Worm (Caenorhabditis elegans): ENCODE measurements around the gene wdr-5.3.
A peak's percentile ranks its signal among the peaks of the same experiment; 100 is the strongest.

wdr-5.3 gene

DNA sequence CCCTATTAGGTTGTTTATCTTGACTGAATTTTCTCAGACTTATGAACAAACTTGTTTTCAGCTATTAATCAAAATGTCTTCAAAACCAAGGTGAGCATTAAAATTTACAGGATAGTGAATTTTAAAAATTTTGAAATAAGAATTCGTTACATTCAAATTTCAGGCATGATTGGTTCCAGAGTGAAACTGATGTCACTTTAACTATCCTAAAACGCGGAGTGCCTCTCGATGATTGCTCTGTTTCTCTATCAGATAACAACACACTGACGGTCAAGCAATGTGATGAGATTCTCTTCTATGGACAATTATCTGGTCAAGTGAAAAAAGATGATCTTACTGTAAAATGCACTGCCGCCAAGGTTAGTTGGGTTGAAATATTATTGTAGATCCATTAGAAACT is 34.5 kb downstream of the wdr-5.3 start, which contains the start of gene D1054.3 (continued):
- TF ChIP-seq tbx-9 (tag; optimal IDR thresholded peaks at IDR 0.05; ENCODE audit: borderline replicate concordance) (no peak), hlh-12 (tag; optimal IDR thresholded peaks at IDR 0.05) (no peak), hmg-20 (GFP tag; IDR thresholded peaks at IDR 0.05) (no peak), F57A8.1 (GFP tag; optimal IDR thresholded peaks at IDR 0.05) (no peak), hlh-26 (GFP tag; conservative IDR thresholded peaks at IDR 0.05) (no peak), mxl-1 (tag; optimal IDR thresholded peaks at IDR 0.05) (no peak), C06A6.2 (GFP tag; conservative IDR thresholded peaks at IDR 0.05) (no peak), cebp-2 (GFP tag; IDR thresholded peaks at IDR 0.05) (no peak), Y95B8A.8 (GFP tag; IDR thresholded peaks at IDR 0.05) (no peak), ccch-3 (GFP tag; optimal IDR thresholded peaks at IDR 0.05) (no peak), F39B2.1 (GFP tag; IDR thresholded peaks at IDR 0.05) (0 out of 2 replicates have a peak, but pooled peaks have one; percentile 50), tlf-1 (GFP tag; optimal IDR thresholded peaks at IDR 0.05) (no peak), lin-35 (GFP tag; optimal IDR thresholded peaks at IDR 0.05) (no peak), snpc-1.3 (tag; optimal IDR thresholded peaks at IDR 0.05; ENCODE audit: insufficient read depth) (peak; percentile 49), nhr-27 (tag; optimal IDR thresholded peaks at IDR 0.05) (no peak), T07F8.4 (tag; optimal IDR thresholded peaks at IDR 0.05) (no peak), mcd-1 (GFP tag; IDR thresholded peaks at IDR 0.05) (no peak), nhr-179 (tag; optimal IDR thresholded peaks at IDR 0.05) (no peak), hsf-1 (GFP tag; IDR thresholded peaks at IDR 0.05) (peak; percentile 51; the same call in 1 of the 2 replicates), lin-26 (GFP tag; IDR thresholded peaks at IDR 0.05) (no peak), F52B5.7 (tag; optimal IDR thresholded peaks at IDR 0.05) (no peak), fkh-3 (tag; optimal IDR thresholded peaks at IDR 0.05) (no peak), bed-2 (GFP tag; IDR thresholded peaks at IDR 0.05) (no peak), akir-1 (GFP tag; optimal IDR thresholded peaks at IDR 0.05) (no peak), madf-6 (GFP tag; IDR thresholded peaks at IDR 0.05) (peak; percentile 49; the same call in 1 of the 2 replicates), ceh-58 (GFP tag; IDR thresholded peaks at IDR 0.05) (no peak)

- TF ChIP-seq ztf-3 (GFP tag; optimal IDR thresholded peaks at IDR 0.05) = no peak
- TF ChIP-seq ceh-100 (GFP tag; IDR thresholded peaks at IDR 0.05) = no peak
- TF ChIP-seq nhr-90 (tag; optimal IDR thresholded peaks at IDR 0.05) = no peak
- no peak for TF ChIP-seq lin-40 (tag; optimal IDR thresholded peaks at IDR 0.05)
- TF ChIP-seq die-1 (tag; optimal IDR thresholded peaks at IDR 0.05) = no peak
- TF ChIP-seq lir-1 (GFP tag; conservative IDR thresholded peaks at IDR 0.05) = no peak
- no peak for TF ChIP-seq let-607 (tag; optimal IDR thresholded peaks at IDR 0.05)
- TF ChIP-seq ccch-3 (GFP tag; optimal IDR thresholded peaks at IDR 0.05) = no peak
- TF ChIP-seq attf-5 (GFP tag; optimal IDR thresholded peaks at IDR 0.05) = no peak
- TF ChIP-seq mel-28 (tag; optimal IDR thresholded peaks at IDR 0.05; ENCODE audit: borderline replicate concordance) = no peak
- no peak for TF ChIP-seq gei-17 (GFP tag; optimal IDR thresholded peaks at IDR 0.05)
Observed at ce11 chrV:10773216-10773615, 36.3 kb downstream of the wdr-5.3 start.

ce11 chrV:10776528-10777055 is 39.7 kb downstream of the wdr-5.3 start, which contains the start of gene D1054.5:
Gene D1054.5, minus strand, starts transcription at chrV:10776578.
- TF ChIP-seq lsl-1 (GFP tag; optimal IDR thresholded peaks at IDR 0.05) (no peak), hrde-1 (tag; optimal IDR thresholded peaks at IDR 0.05; ENCODE audit: borderline replicate concordance) (no peak), nhr-80 (tag; optimal IDR thresholded peaks at IDR 0.05) (peak; percentile 78), nhr-120 (GFP tag; IDR thresholded peaks at IDR 0.05) (no peak)
